Fruit fly (Drosophila melanogaster): ENCODE results near the gene Swt1.
A peak's percentile ranks its signal among the peaks of the same experiment; 100 is the strongest.

Gene Swt1

DNA sequence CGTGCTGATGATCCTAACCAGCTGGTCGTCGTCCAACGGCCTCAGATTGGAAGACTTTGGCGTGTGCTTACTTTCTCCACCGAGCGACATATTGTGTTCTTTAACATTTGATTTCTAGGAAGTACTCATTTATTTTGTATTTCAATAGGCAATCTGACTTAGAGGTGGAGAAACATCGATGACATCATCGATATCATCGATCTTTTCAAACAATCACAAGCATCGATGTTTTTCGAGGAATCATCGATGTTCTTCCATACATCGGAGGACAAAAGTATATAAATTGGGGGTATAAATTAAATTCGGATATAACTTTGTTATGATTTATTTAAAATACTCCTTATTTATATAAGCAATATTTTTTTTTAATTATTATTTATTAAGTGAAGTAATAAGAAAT, at the start of gene Swt1:
TSS of gene Swt1 (minus strand) at position 177 of the 400 bp plus-strand sequence.
- TF ChIP-seq row (GFP tag; IDR thresholded peaks at IDR 0.05), result peak; percentile 72
- no peak for TF ChIP-seq Ssrp (tag; optimal IDR thresholded peaks at IDR 0.05)
- TF ChIP-seq disco-r (GFP tag; optimal IDR thresholded peaks at IDR 0.05), result no peak
- TF ChIP-seq sd (tag; optimal IDR thresholded peaks at IDR 0.05), result no peak
- peak; percentile 30 for TF ChIP-seq CG12391 (tag; optimal IDR thresholded peaks at IDR 0.05)
- TF ChIP-seq Hmr (GFP tag; optimal IDR thresholded peaks at IDR 0.05), result peak; percentile 13
- peak; percentile 94 for TF ChIP-seq CG34224 (GFP tag; IDR thresholded peaks at IDR 0.05; ENCODE audit: partially characterized antibody)
- no peak for TF ChIP-seq Ptx1 (GFP tag; IDR thresholded peaks at IDR 0.05)
- TF ChIP-seq Hand (GFP tag; optimal IDR thresholded peaks at IDR 0.05), result no peak
- peak; percentile 5 for TF ChIP-seq CG12659 (GFP tag; optimal IDR thresholded peaks at IDR 0.05)
- peak; percentile 91 for TF ChIP-seq Opbp (GFP tag; IDR thresholded peaks at IDR 0.05; ENCODE audit: partially characterized antibody)
- TF ChIP-seq Lhr (GFP tag; optimal IDR thresholded peaks at IDR 0.05), result no peak
- TF ChIP-seq B-H2 (GFP tag; optimal IDR thresholded peaks at IDR 0.05), result no peak
- peak; percentile 90 for TF ChIP-seq knrl (GFP tag; IDR thresholded peaks at IDR 0.05; ENCODE audit: partially characterized antibody)
- TF ChIP-seq Nf-YA (GFP tag; IDR thresholded peaks at IDR 0.05), result no peak
- TF ChIP-seq jumu (GFP tag; optimal IDR thresholded peaks at IDR 0.05), result no peak
- TF ChIP-seq Hr3 (GFP tag; optimal IDR thresholded peaks at IDR 0.05), result no peak
- no peak for TF ChIP-seq nerfin-1 (tag; optimal IDR thresholded peaks at IDR 0.05)
- peak; percentile 38 for TF ChIP-seq trem (tag; optimal IDR thresholded peaks at IDR 0.05)
- no peak for TF ChIP-seq CG43689 (GFP tag; IDR thresholded peaks at IDR 0.05)
- TF ChIP-seq abd-A (tag; optimal IDR thresholded peaks at IDR 0.05), result no peak
- TF ChIP-seq mam (GFP tag; optimal IDR thresholded peaks at IDR 0.05), result no peak
- no peak for TF ChIP-seq Xrp1 (GFP tag; IDR thresholded peaks at IDR 0.05)
- TF ChIP-seq dm (GFP tag; optimal IDR thresholded peaks at IDR 0.05), result no peak
- no peak for TF ChIP-seq CG3163 (GFP tag; optimal IDR thresholded peaks at IDR 0.05)
- TF ChIP-seq CG4617 (GFP tag; optimal IDR thresholded peaks at IDR 0.05; ENCODE audit: borderline replicate concordance), result peak; percentile 43
- no peak for TF ChIP-seq Abd-B (GFP tag; optimal IDR thresholded peaks at IDR 0.05)
- peak; percentile 95 for TF ChIP-seq CG6791 (GFP tag; IDR thresholded peaks at IDR 0.05; ENCODE audit: partially characterized antibody)
- TF ChIP-seq CG15514 (GFP tag; optimal IDR thresholded peaks at IDR 0.05), result no peak
- no peak for TF ChIP-seq CG17568 (GFP tag; optimal IDR thresholded peaks at IDR 0.05)
- no peak for TF ChIP-seq CG2678 (tag; optimal IDR thresholded peaks at IDR 0.05)
- peak; percentile 65 for TF ChIP-seq MBD-R2 (GFP tag; IDR thresholded peaks at IDR 0.05)
- no peak for TF ChIP-seq CG17912 (GFP tag; optimal IDR thresholded peaks at IDR 0.05)
- TF ChIP-seq hbn (GFP tag; IDR thresholded peaks at IDR 0.05; ENCODE audit: partially characterized antibody), result peak; percentile 87
- TF ChIP-seq lbe (GFP tag; optimal IDR thresholded peaks at IDR 0.05), result no peak
- no peak for TF ChIP-seq Fer1 (GFP tag; optimal IDR thresholded peaks at IDR 0.05)
- TF ChIP-seq CG10147 (GFP tag; optimal IDR thresholded peaks at IDR 0.05), result no peak
- TF ChIP-seq Side (GFP tag; optimal IDR thresholded peaks at IDR 0.05), result no peak
- no peak for TF ChIP-seq CG17186 (GFP tag; optimal IDR thresholded peaks at IDR 0.05)
- no peak for TF ChIP-seq CG9727 (GFP tag; optimal IDR thresholded peaks at IDR 0.05)
- TF ChIP-seq stc (GFP tag; IDR thresholded peaks at IDR 0.05), result no peak
- peak; percentile 44; the same call in 1 of the 2 replicates for TF ChIP-seq Rfx (GFP tag; IDR thresholded peaks at IDR 0.05)
- TF ChIP-seq crol (GFP tag; IDR thresholded peaks at IDR 0.05), result no peak
- peak; percentile 78 for TF ChIP-seq ato (GFP tag; IDR thresholded peaks at IDR 0.05; ENCODE audit: partially characterized antibody)
- no peak for TF ChIP-seq CG11723 (GFP tag; optimal IDR thresholded peaks at IDR 0.05)
- TF ChIP-seq CG1602 (GFP tag; optimal IDR thresholded peaks at IDR 0.05), result no peak
- no peak for TF ChIP-seq gce (GFP tag; IDR thresholded peaks at IDR 0.05)
- TF ChIP-seq CG14860 (GFP tag; IDR thresholded peaks at IDR 0.05; ENCODE audit: partially characterized antibody), result peak; percentile 89
- TF ChIP-seq CG1832 (GFP tag; optimal IDR thresholded peaks at IDR 0.05), result no peak
- TF ChIP-seq so (GFP tag; IDR thresholded peaks at IDR 0.05), result no peak

All from whole organism, embryonic.